Fruit fly (Drosophila melanogaster): ENCODE results near the gene CG32683.

CG32683 gene

DNA sequence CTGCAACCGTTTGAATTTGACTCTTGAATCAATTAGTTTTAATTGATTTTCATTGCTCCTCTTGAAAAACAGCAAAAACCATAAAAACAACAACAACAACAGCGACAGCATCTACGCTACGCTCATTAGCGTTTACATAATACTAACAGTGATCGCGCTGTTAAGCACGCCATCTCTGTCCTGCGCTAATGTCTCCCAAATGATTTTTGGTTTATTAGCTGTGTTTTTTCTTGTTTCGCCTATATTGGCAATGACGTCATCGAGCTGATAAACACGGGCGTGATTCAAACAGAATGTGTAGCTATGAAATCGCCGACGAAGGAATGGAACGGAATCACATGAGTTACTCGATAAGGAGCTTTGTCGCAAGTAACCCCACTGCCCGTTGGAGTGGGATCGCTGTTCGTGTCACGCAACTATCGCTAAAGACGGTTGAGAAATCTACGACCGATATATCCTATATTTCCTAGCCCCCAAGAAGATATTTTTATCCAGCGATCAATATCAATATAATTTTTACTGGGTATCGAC lies 67.8 kb downstream of the CG32683 start (continued):
- no peak for TF ChIP-seq sna (GFP tag; IDR thresholded peaks at IDR 0.05; ENCODE audit: partially characterized antibody)
- TF ChIP-seq run (tag; optimal IDR thresholded peaks at IDR 0.05) = no peak
- TF ChIP-seq gcm2 (GFP tag; optimal IDR thresholded peaks at IDR 0.05) = no peak
- no peak for TF ChIP-seq CG10979 (tag; optimal IDR thresholded peaks at IDR 0.05)
- TF ChIP-seq onecut (GFP tag; IDR thresholded peaks at IDR 0.05) = no peak
- no peak for TF ChIP-seq ind (GFP tag; optimal IDR thresholded peaks at IDR 0.05)
- no peak for TF ChIP-seq sqz (GFP tag; optimal IDR thresholded peaks at IDR 0.05)
- no peak for TF ChIP-seq CG14441 (GFP tag; IDR thresholded peaks at IDR 0.05)
- TF ChIP-seq ERR (GFP tag; optimal IDR thresholded peaks at IDR 0.05) = no peak
- TF ChIP-seq MESR4 (GFP tag; optimal IDR thresholded peaks at IDR 0.05) = no peak
- TF ChIP-seq Chrac-16 (GFP tag; optimal IDR thresholded peaks at IDR 0.05) = no peak
- no peak for TF ChIP-seq CG2202 (tag; optimal IDR thresholded peaks at IDR 0.05)
- TF ChIP-seq CG14860 (GFP tag; IDR thresholded peaks at IDR 0.05; ENCODE audit: partially characterized antibody) = no peak
- TF ChIP-seq CG3726 (GFP tag; IDR thresholded peaks at IDR 0.05) = no peak
- TF ChIP-seq CG18011 (GFP tag; optimal IDR thresholded peaks at IDR 0.05) = no peak
- TF ChIP-seq CG12155 (GFP tag; optimal IDR thresholded peaks at IDR 0.05) = no peak
- TF ChIP-seq GATAe (GFP tag; conservative IDR thresholded peaks at IDR 0.05) = no peak
- TF ChIP-seq Elba2 (GFP tag; optimal IDR thresholded peaks at IDR 0.05) = no peak
- TF ChIP-seq Dfd (GFP tag; optimal IDR thresholded peaks at IDR 0.05) = no peak
- no peak for TF ChIP-seq CG8765 (GFP tag; IDR thresholded peaks at IDR 0.05)
- no peak for TF ChIP-seq CG11696 (GFP tag; IDR thresholded peaks at IDR 0.05)
- no peak for TF ChIP-seq dmrt99B (tag; optimal IDR thresholded peaks at IDR 0.05)
- no peak for TF ChIP-seq Bteb2 (GFP tag; optimal IDR thresholded peaks at IDR 0.05)
- TF ChIP-seq CG8388 (GFP tag; optimal IDR thresholded peaks at IDR 0.05) = no peak
- no peak for TF ChIP-seq CG15011 (GFP tag; optimal IDR thresholded peaks at IDR 0.05)
- no peak for TF ChIP-seq chif (GFP tag; optimal IDR thresholded peaks at IDR 0.05)
- TF ChIP-seq sim (GFP tag; IDR thresholded peaks at IDR 0.05) = no peak
- TF ChIP-seq exex (tag; optimal IDR thresholded peaks at IDR 0.05) = peak; percentile 59
- no peak for TF ChIP-seq Hmr (GFP tag; optimal IDR thresholded peaks at IDR 0.05)
- no peak for TF ChIP-seq disco-r (GFP tag; optimal IDR thresholded peaks at IDR 0.05)
- TF ChIP-seq CG1792 (GFP tag; optimal IDR thresholded peaks at IDR 0.05) = no peak
- TF ChIP-seq rib (GFP tag; IDR thresholded peaks at IDR 0.05) = no peak
- TF ChIP-seq nerfin-1 (tag; optimal IDR thresholded peaks at IDR 0.05) = no peak
- no peak for TF ChIP-seq p53 (GFP tag; optimal IDR thresholded peaks at IDR 0.05)
- TF ChIP-seq toy (GFP tag; IDR thresholded peaks at IDR 0.05) = no peak
- TF ChIP-seq fd102C (GFP tag; optimal IDR thresholded peaks at IDR 0.05) = no peak
- no peak for TF ChIP-seq NfI (GFP tag; optimal IDR thresholded peaks at IDR 0.05)
- no peak for TF ChIP-seq Myb (GFP tag; optimal IDR thresholded peaks at IDR 0.05)
- TF ChIP-seq ken (GFP tag; IDR thresholded peaks at IDR 0.05) = no peak
- TF ChIP-seq mirr (GFP tag; optimal IDR thresholded peaks at IDR 0.05) = peak; percentile 28
- no peak for TF ChIP-seq CG17328 (GFP tag; IDR thresholded peaks at IDR 0.05)
- no peak for TF ChIP-seq eve (GFP tag; optimal IDR thresholded peaks at IDR 0.05)
- no peak for TF ChIP-seq HmgZ (tag; optimal IDR thresholded peaks at IDR 0.05)
- TF ChIP-seq Doc3 (GFP tag; IDR thresholded peaks at IDR 0.05; ENCODE audit: partially characterized antibody) = 0 out of 3 replicates have a peak, but pooled peaks have one; percentile 37
- no peak for TF ChIP-seq tap (tag; optimal IDR thresholded peaks at IDR 0.05)
- TF ChIP-seq Ets65A (GFP tag) = no peak
- TF ChIP-seq Lim3 (GFP tag; IDR thresholded peaks at IDR 0.05) = no peak
- no peak for TF ChIP-seq CG30403 (GFP tag; optimal IDR thresholded peaks at IDR 0.05)
- peak; percentile 44; the same call in 1 of the 4 replicates for TF ChIP-seq Dll (GFP tag; IDR thresholded peaks at IDR 0.05; ENCODE audit: partially characterized antibody)
- peak in 1 of 2 experiments; percentile 51 for TF ChIP-seq Pdp1 (GFP tag; optimal IDR thresholded peaks at IDR 0.05)
- TF ChIP-seq CoRest (tag; optimal IDR thresholded peaks at IDR 0.05) = no peak

Data from whole organism, embryonic.